Worm (Caenorhabditis elegans) whole organism, young adult: Measurements from ENCODE around the gene rpl-38.
A peak's percentile ranks its signal among the peaks of the same experiment; 100 is the strongest.

ENCODE experiments used
- B0035.1 ChIP-seq: sonication (generic microtip); optimal IDR thresholded peaks from 2 replicates; lab custom pipeline; 2016; ENCODE audit warnings: missing genetic modification characterization, mild to moderate bottlenecking, missing compliant biosample characterization, missing genotype, missing genetic modification reagents
- B0261.1 ChIP-seq: sonication (generic microtip); optimal IDR thresholded peaks from 2 replicates; lab custom pipeline; 2016; ENCODE audit warnings: mild to moderate bottlenecking, missing genetic modification characterization, moderate library complexity, missing compliant biosample characterization
- C06A6.2 ChIP-seq: fragments of 200-800 bp; sonication (Bioruptor generic); conservative IDR thresholded peaks from 2 replicates; pipeline ENCODE4 v1.3.6; 2022; ENCODE audit warnings: missing genetic modification characterization, missing compliant biosample characterization
- F22D6.2 ChIP-seq: sonication (generic microtip); optimal IDR thresholded peaks from 2 replicates; lab custom pipeline; 2016; ENCODE audit warnings: mild to moderate bottlenecking, missing genetic modification characterization, missing compliant biosample characterization
- F23B12.7 ChIP-seq: sonication (generic microtip); optimal IDR thresholded peaks from 2 replicates; lab custom pipeline; 2017; ENCODE audit warnings: missing genetic modification characterization, mild to moderate bottlenecking, missing compliant biosample characterization, antibody characterized with exemption, moderate library complexity; ENCODE audit not compliant: insufficient read depth
- F55B11.4 ChIP-seq: sonication (generic microtip); optimal IDR thresholded peaks from 2 replicates; lab custom pipeline; 2016; ENCODE audit warnings: missing compliant biosample characterization, missing genetic modification characterization, borderline replicate concordance; ENCODE audit not compliant: insufficient read depth
- F57C9.4 ChIP-seq: sonication (generic microtip); optimal IDR thresholded peaks from 2 replicates; lab custom pipeline; 2017; ENCODE audit warnings: mild to moderate bottlenecking, missing genetic modification characterization, missing compliant biosample characterization
- K11D2.4 ChIP-seq: fragments of 200-800 bp; sonication (Bioruptor generic); IDR thresholded peaks from 2 replicates; pipeline ENCODE4 v1.3.6; 2022; ENCODE audit warnings: missing genetic modification reagents, missing genetic modification characterization, missing compliant biosample characterization
- K12H6.12 ChIP-seq: fragments of 200-800 bp; sonication (Bioruptor generic); optimal IDR thresholded peaks from 2 replicates; lab custom pipeline; 2018; ENCODE audit warnings: mild to moderate bottlenecking, missing genetic modification characterization, missing compliant biosample characterization
- T07F8.4 ChIP-seq: sonication (generic microtip); optimal IDR thresholded peaks from 2 replicates; lab custom pipeline; 2016; ENCODE audit warnings: mild to moderate bottlenecking, missing genetic modification characterization, moderate library complexity, missing compliant biosample characterization
- T26A5.8 ChIP-seq: sonication (generic microtip); optimal IDR thresholded peaks from 2 replicates; lab custom pipeline; 2016; ENCODE audit warnings: missing genetic modification characterization, missing compliant biosample characterization
- Y53G8AR.9 ChIP-seq: fragments of 200-800 bp; sonication (Bioruptor generic); conservative IDR thresholded peaks from 2 replicates; pipeline ENCODE4 v1.3.6; 2022; ENCODE audit warnings: missing genetic modification reagents, missing genetic modification characterization, missing compliant biosample characterization
- Y95B8A.8 ChIP-seq: fragments of 200-800 bp; sonication (Bioruptor generic); IDR thresholded peaks from 2 replicates; pipeline ENCODE4 v1.3.6; 2022; ENCODE audit warnings: missing genetic modification reagents, missing genetic modification characterization, missing compliant biosample characterization
- ama-1 ChIP-seq, 3 experiments: fragments of 150-350 bp in 1 of 3; sonication (generic microtip) in 2 of 3; optimal IDR thresholded peaks; 2 replicates each; lab custom pipeline; 2014 to 2018; ENCODE audit warnings: missing biosample characterization in 2 of 3, missing genetic modification characterization in 2 of 3, missing genetic modification reagents in 2 of 3
- aptf-2 ChIP-seq: fragments of 200-800 bp; sonication (Bioruptor generic); conservative IDR thresholded peaks from 2 replicates; pipeline ENCODE4 v1.3.6; 2022; ENCODE audit warnings: missing genetic modification reagents, missing genetic modification characterization, missing compliant biosample characterization
- atf-7 ChIP-seq: sonication (generic microtip); optimal IDR thresholded peaks from 2 replicates; lab custom pipeline; 2017; ENCODE audit warnings: mild to moderate bottlenecking, missing genetic modification characterization, missing compliant biosample characterization
- cebp-1 ChIP-seq, 2 experiments: fragments of 200-800 bp in 1 of 2; sonication (Bioruptor generic) in 1 of 2; sonication (generic microtip) in 1 of 2; IDR thresholded peaks in 1 of 2; optimal IDR thresholded peaks in 1 of 2; 2 replicates each; pipeline versions ENCODE4 v1.3.6 to Lab custom; 2017 to 2022; ENCODE audit warnings: missing compliant biosample characterization in 2 of 2, missing genetic modification characterization in 2 of 2, mild to moderate bottlenecking in 1 of 2, missing genetic modification reagents in 1 of 2, moderate library complexity in 1 of 2
- cebp-2 ChIP-seq: fragments of 200-800 bp; sonication (Bioruptor generic); IDR thresholded peaks from 2 replicates; pipeline ENCODE4 v1.3.6; 2022; ENCODE audit warnings: missing genetic modification characterization, missing compliant biosample characterization
- ceh-91 ChIP-seq: fragments of 200-800 bp; sonication (Bioruptor generic); IDR thresholded peaks from 2 replicates; pipeline ENCODE4 v1.3.6; 2022; ENCODE audit warnings: missing genetic modification reagents, missing genetic modification characterization, missing compliant biosample characterization
- dox-1 ChIP-seq: fragments of 200-800 bp; sonication (Bioruptor generic); IDR thresholded peaks from 2 replicates; pipeline ENCODE4 v1.3.6; 2022; ENCODE audit warnings: missing genetic modification reagents, missing genetic modification characterization, missing compliant biosample characterization
- fkh-3 ChIP-seq: sonication (generic microtip); optimal IDR thresholded peaks from 2 replicates; lab custom pipeline; 2016; ENCODE audit warnings: mild to moderate bottlenecking, missing genetic modification characterization, missing compliant biosample characterization
- hmg-20 ChIP-seq: fragments of 200-800 bp; sonication (Bioruptor generic); IDR thresholded peaks from 2 replicates; pipeline ENCODE4 v1.3.6; 2022; ENCODE audit warnings: missing genetic modification reagents, missing genetic modification characterization, missing compliant biosample characterization
- lin-26 ChIP-seq: fragments of 200-800 bp; sonication (Bioruptor generic); IDR thresholded peaks from 2 replicates; pipeline ENCODE4 v1.3.6; 2022; ENCODE audit warnings: missing genetic modification reagents, missing genetic modification characterization, missing compliant biosample characterization
- lin-35 ChIP-seq, 3 experiments: fragments of 150-350 bp in 2 of 3; sonication (generic microtip) in 1 of 3; optimal IDR thresholded peaks; 2 replicates each; lab custom pipeline; 2014 to 2018; ENCODE audit warnings: missing biosample characterization in 3 of 3, missing genetic modification characterization in 3 of 3, missing genetic modification reagents in 3 of 3
- lin-40 ChIP-seq: sonication (generic microtip); optimal IDR thresholded peaks from 2 replicates; lab custom pipeline; 2016; ENCODE audit warnings: missing genetic modification characterization, mild to moderate bottlenecking, missing compliant biosample characterization, missing genotype, missing genetic modification reagents
- lin-54 ChIP-seq: fragments of 200-800 bp; sonication (Bioruptor generic); optimal IDR thresholded peaks from 2 replicates; lab custom pipeline; 2018; ENCODE audit warnings: mild to moderate bottlenecking, missing genetic modification characterization, missing compliant biosample characterization
- madf-3 ChIP-seq: fragments of 200-800 bp; sonication (Bioruptor generic); IDR thresholded peaks from 2 replicates; pipeline ENCODE4 v1.3.6; 2022; ENCODE audit warnings: missing genetic modification reagents, missing genetic modification characterization, missing compliant biosample characterization
- madf-6 ChIP-seq: fragments of 200-800 bp; sonication (Bioruptor generic); IDR thresholded peaks from 2 replicates; pipeline ENCODE4 v1.3.6; 2022; ENCODE audit warnings: missing genetic modification reagents, missing genetic modification characterization, missing compliant biosample characterization
- madf-8 ChIP-seq: fragments of 200-800 bp; sonication (Bioruptor generic); conservative IDR thresholded peaks from 2 replicates; pipeline ENCODE4 v1.3.6; 2022; ENCODE audit warnings: missing genetic modification reagents, missing genetic modification characterization, missing compliant biosample characterization
- mxl-1 ChIP-seq: sonication (generic microtip); optimal IDR thresholded peaks from 2 replicates; lab custom pipeline; 2016; ENCODE audit warnings: missing genetic modification characterization, missing compliant biosample characterization
- nfya-1 ChIP-seq: sonication (generic microtip); optimal IDR thresholded peaks from 2 replicates; lab custom pipeline; 2017; ENCODE audit warnings: antibody characterized with exemption, missing compliant biosample characterization, missing genetic modification characterization, borderline replicate concordance; ENCODE audit not compliant: insufficient read depth
- nfya-2 ChIP-seq: fragments of 200-800 bp; sonication (Bioruptor generic); IDR thresholded peaks from 2 replicates; pipeline ENCODE4 v1.3.6; 2022; ENCODE audit warnings: missing genetic modification reagents, missing genetic modification characterization, missing compliant biosample characterization
- nhr-120 ChIP-seq: fragments of 200-800 bp; sonication (Bioruptor generic); IDR thresholded peaks from 2 replicates; pipeline ENCODE4 v1.3.6; 2022; ENCODE audit warnings: missing genetic modification characterization, missing compliant biosample characterization
- nhr-179 ChIP-seq: sonication (generic microtip); optimal IDR thresholded peaks from 2 replicates; lab custom pipeline; 2016; ENCODE audit warnings: mild to moderate bottlenecking, missing genetic modification characterization, missing compliant biosample characterization
- nhr-27 ChIP-seq: fragments of 200-800 bp; sonication (Bioruptor generic); optimal IDR thresholded peaks from 2 replicates; lab custom pipeline; 2018; ENCODE audit warnings: mild to moderate bottlenecking, missing genetic modification characterization, moderate library complexity, missing compliant biosample characterization
- pbrm-1 ChIP-seq: fragments of 200-800 bp; sonication (Bioruptor generic); IDR thresholded peaks from 2 replicates; pipeline ENCODE4 v1.3.6; 2022; ENCODE audit warnings: missing genetic modification reagents, missing genetic modification characterization, missing compliant biosample characterization
- pha-4 ChIP-seq: fragments of 150-350 bp; sonication (generic microtip); optimal IDR thresholded peaks from 2 replicates; lab custom pipeline; 2014; ENCODE audit warnings: missing biosample characterization, missing genetic modification reagents, missing genetic modification characterization
- snpc-1.1 ChIP-seq: sonication (generic microtip); optimal IDR thresholded peaks from 2 replicates; lab custom pipeline; 2017; ENCODE audit warnings: missing genetic modification characterization, mild to moderate bottlenecking, missing compliant biosample characterization, antibody characterized with exemption, moderate library complexity, missing genotype, missing genetic modification reagents; ENCODE audit not compliant: insufficient read depth
- snpc-3.4 ChIP-seq: sonication (generic microtip); optimal IDR thresholded peaks from 2 replicates; lab custom pipeline; 2017; ENCODE audit warnings: missing genetic modification characterization, mild to moderate bottlenecking, missing compliant biosample characterization, antibody characterized with exemption, moderate library complexity, missing genotype, missing genetic modification reagents
- somi-1 ChIP-seq: fragments of 200-800 bp; sonication (Bioruptor generic); optimal IDR thresholded peaks from 2 replicates; lab custom pipeline; 2018; ENCODE audit warnings: mild to moderate bottlenecking, missing genetic modification characterization, missing compliant biosample characterization
- tbp1 ChIP-seq: fragments of 200-800 bp; sonication (Bioruptor generic); optimal IDR thresholded peaks from 2 replicates; lab custom pipeline; 2018; ENCODE audit warnings: mild to moderate bottlenecking, missing genetic modification characterization, missing compliant biosample characterization
- tbx-9 ChIP-seq: sonication (generic microtip); optimal IDR thresholded peaks from 2 replicates; lab custom pipeline; 2016; ENCODE audit warnings: borderline replicate concordance, missing genetic modification characterization, inconsistent platforms, missing compliant biosample characterization
- unc-62 ChIP-seq: fragments of 150-350 bp; optimal IDR thresholded peaks from 2 replicates; lab custom pipeline; 2014; ENCODE audit warnings: missing biosample characterization, missing genetic modification reagents, missing genetic modification characterization
- zfh-2 ChIP-seq: fragments of 200-800 bp; sonication (Bioruptor generic); conservative IDR thresholded peaks from 2 replicates; pipeline ENCODE4 v1.3.6; 2022; ENCODE audit warnings: missing genetic modification reagents, missing genetic modification characterization, missing compliant biosample characterization
- ztf-18 ChIP-seq: sonication (generic microtip); optimal IDR thresholded peaks from 2 replicates; lab custom pipeline; 2016; ENCODE audit warnings: missing genotype, mild to moderate bottlenecking, missing genetic modification characterization, missing compliant biosample characterization
- ztf-22 ChIP-seq: fragments of 200-800 bp; sonication (Bioruptor generic); optimal IDR thresholded peaks from 2 replicates; lab custom pipeline; 2018; ENCODE audit warnings: mild to moderate bottlenecking, missing genetic modification characterization, moderate library complexity, missing compliant biosample characterization
- ztf-26 ChIP-seq: sonication (generic microtip); optimal IDR thresholded peaks from 2 replicates; lab custom pipeline; 2017; ENCODE audit warnings: missing genetic modification characterization, missing compliant biosample characterization
- ztf-28 ChIP-seq: fragments of 200-800 bp; sonication (Bioruptor generic); IDR thresholded peaks from 2 replicates; pipeline ENCODE4 v1.3.6; 2022; ENCODE audit warnings: missing genetic modification reagents, missing genetic modification characterization, missing compliant biosample characterization

Gene rpl-38

DNA sequence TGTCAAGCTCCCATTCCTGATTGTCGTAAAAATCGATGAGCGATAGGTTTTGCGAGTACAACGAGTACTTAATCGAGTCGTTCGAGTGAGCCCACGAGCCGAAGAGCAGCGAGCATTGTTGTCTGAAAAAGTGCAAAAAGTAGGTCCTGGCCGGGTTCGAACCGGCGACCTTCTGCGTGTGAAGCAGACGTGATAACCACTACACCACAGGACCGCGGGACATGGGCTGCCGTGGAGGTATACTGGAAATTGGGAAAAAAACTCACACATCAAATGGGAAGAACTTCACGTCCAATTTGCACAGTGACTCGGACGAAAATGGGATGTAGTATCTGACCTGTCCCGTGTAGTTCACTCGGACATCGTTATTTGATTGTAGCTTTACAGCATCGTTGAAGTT, 3.4 kb downstream of the rpl-38 start (continued):
- TF ChIP-seq somi-1 (GFP tag; lab: Kevin White, UChicago) (no peak), ztf-18 (tag; lab: Kevin White, UChicago) (peak; percentile 5), tbx-9 (tag; lab: Kevin White, UChicago) (no peak), atf-7 (tag; lab: Kevin White, UChicago) (no peak), ztf-28 (GFP tag; lab: Robert Waterston, UW) (no peak), nhr-179 (tag; lab: Kevin White, UChicago) (no peak), snpc-1.1 (tag; lab: Kevin White, UChicago) (no peak), F55B11.4 (tag; lab: Kevin White, UChicago) (no peak), snpc-3.4 (tag; lab: Kevin White, UChicago) (peak; percentile 6), ceh-91 (no peak), pbrm-1 (GFP tag; lab: Robert Waterston, UW) (peak; percentile 63), cebp-2 (GFP tag; lab: Robert Waterston, UW) (no peak), T07F8.4 (tag; lab: Kevin White, UChicago) (no peak), cebp-1 (GFP tag; IDR thresholded peaks at IDR 0.05; lab: Robert Waterston, UW) (no peak), cebp-1 (tag; optimal IDR thresholded peaks at IDR 0.05; lab: Kevin White, UChicago) (no peak), aptf-2 (GFP tag; lab: Robert Waterston, UW) (0 out of 2 replicates have a peak, but pooled peaks have one; percentile 32), ztf-22 (GFP tag; lab: Kevin White, UChicago) (no peak), fkh-3 (tag; lab: Kevin White, UChicago) (no peak), madf-6 (peak; percentile 23; the same call in 1 of the 2 replicates), K12H6.12 (tag; lab: Kevin White, UChicago) (no peak), B0035.1 (tag; lab: Kevin White, UChicago) (no peak), lin-26 (GFP tag; lab: Robert Waterston, UW) (peak; percentile 75; the same call in 1 of the 2 replicates), lin-35 (GFP tag; optimal IDR thresholded peaks at IDR 0.05; lab: Kevin White, UChicago) (no peak), B0261.1 (peak; percentile 77), F22D6.2 (tag; lab: Kevin White, UChicago) (no peak), T26A5.8 (tag; lab: Kevin White, UChicago) (no peak), Y53G8AR.9 (GFP tag; lab: Robert Waterston, UW) (no peak), F57C9.4 (tag; lab: Kevin White, UChicago) (no peak), tbp1 (GFP tag; lab: Kevin White, UChicago) (peak; percentile 89), pha-4 (no peak), nfya-2 (GFP tag; lab: Robert Waterston, UW) (no peak), nhr-27 (tag; lab: Kevin White, UChicago) (no peak), ama-1 (optimal IDR thresholded peaks at IDR 0.05; lab: Kevin White, UChicago) (no peak), ama-1 (GFP tag; optimal IDR thresholded peaks at IDR 0.05; lab: Kevin White, UChicago) (no peak), unc-62 (GFP tag; lab: Kevin White, UChicago) (no peak), zfh-2 (peak; percentile 50; the same call in 1 of the 2 replicates), K11D2.4 (GFP tag; lab: Robert Waterston, UW) (no peak), lin-54 (no peak), madf-3 (GFP tag; lab: Robert Waterston, UW) (no peak), hmg-20 (GFP tag; lab: Robert Waterston, UW) (no peak), nhr-120 (no peak), lin-40 (no peak), mxl-1 (tag; lab: Kevin White, UChicago) (no peak), nfya-1 (tag; lab: Kevin White, UChicago) (no peak), C06A6.2 (GFP tag; lab: Robert Waterston, UW) (no peak), F23B12.7 (tag; lab: Kevin White, UChicago) (peak; percentile 33), madf-8 (GFP tag; lab: Robert Waterston, UW) (no peak), ztf-26 (tag; lab: Kevin White, UChicago) (peak; percentile 13), Y95B8A.8 (GFP tag; lab: Robert Waterston, UW) (no peak), dox-1 (GFP tag; lab: Robert Waterston, UW) (peak; percentile 77)
